Worm (Caenorhabditis elegans) whole organism, late embryonic: ENCODE results near the gene Y55F3AM.5.

ENCODE experiments used
- F13H6.1 ChIP-seq: sonication (generic microtip); optimal IDR thresholded peaks from 2 replicates; lab custom pipeline; 2016; ENCODE audit warnings: missing genetic modification characterization, missing compliant biosample characterization
- ama-1 ChIP-seq: fragments of 150-350 bp; optimal IDR thresholded peaks from 2 replicates; lab custom pipeline; 2014
- ceh-9 ChIP-seq: sonication (generic microtip); optimal IDR thresholded peaks from 2 replicates; lab custom pipeline; 2016; ENCODE audit warnings: mild to moderate bottlenecking, missing genetic modification characterization, inconsistent platforms, missing compliant biosample characterization
- elt-2 ChIP-seq: sonication (generic microtip); optimal IDR thresholded peaks from 2 replicates; lab custom pipeline; 2016; ENCODE audit warnings: missing genetic modification reagents, missing genetic modification characterization, missing compliant biosample characterization
- fax-1 ChIP-seq: sonication (generic microtip); optimal IDR thresholded peaks from 2 replicates; lab custom pipeline; 2016; ENCODE audit warnings: missing genotype, missing genetic modification characterization, missing compliant biosample characterization
- fkh-10 ChIP-seq: fragments of 150-350 bp; optimal IDR thresholded peaks from 2 replicates; lab custom pipeline; 2014; ENCODE audit warnings: missing biosample characterization, missing genetic modification reagents, missing genetic modification characterization
- hlh-30 ChIP-seq: sonication (generic microtip); optimal IDR thresholded peaks from 2 replicates; lab custom pipeline; 2017; ENCODE audit warnings: antibody characterized with exemption, missing genetic modification characterization, missing compliant biosample characterization; ENCODE audit not compliant: insufficient read depth
- lin-11 ChIP-seq: fragments of 200-800 bp; sonication (Bioruptor generic); optimal IDR thresholded peaks from 2 replicates; lab custom pipeline; 2018; ENCODE audit warnings: mild to moderate bottlenecking, missing genetic modification characterization, missing compliant biosample characterization
- odd-2 ChIP-seq: sonication (generic microtip); optimal IDR thresholded peaks from 2 replicates; lab custom pipeline; 2017; ENCODE audit warnings: antibody characterized with exemption, mild to moderate bottlenecking, missing genetic modification characterization, missing compliant biosample characterization
- pat-9 ChIP-seq: fragments of 200-800 bp; sonication (Bioruptor generic); optimal IDR thresholded peaks from 2 replicates; lab custom pipeline; 2018; ENCODE audit warnings: mild to moderate bottlenecking, missing genetic modification characterization, moderate library complexity, missing compliant biosample characterization
- rnt-1 ChIP-seq: sonication (generic microtip); optimal IDR thresholded peaks from 2 replicates; lab custom pipeline; 2016; ENCODE audit warnings: missing genetic modification characterization, missing compliant biosample characterization
- tbx-2 ChIP-seq: sonication (generic microtip); optimal IDR thresholded peaks from 2 replicates; lab custom pipeline; 2016; ENCODE audit warnings: missing genetic modification characterization, missing compliant biosample characterization
- unc-55 ChIP-seq: sonication (generic microtip); optimal IDR thresholded peaks from 2 replicates; lab custom pipeline; 2017; ENCODE audit warnings: missing biosample characterization, missing genetic modification reagents, missing genetic modification characterization

- no peak for TF ChIP-seq fax-1
- TF ChIP-seq ceh-9 (tag; lab: Kevin White, UChicago) = no peak
- TF ChIP-seq tbx-2 = no peak
- TF ChIP-seq fkh-10 (GFP tag; lab: Kevin White, UChicago) = no peak
- TF ChIP-seq lin-11 (tag; lab: Kevin White, UChicago) = no peak
- TF ChIP-seq odd-2 (tag; lab: Kevin White, UChicago) = no peak
- TF ChIP-seq hlh-30 (tag; lab: Kevin White, UChicago) = no peak
- no peak for TF ChIP-seq ama-1 (lab: Kevin White, UChicago)
- TF ChIP-seq rnt-1 = no peak
- TF ChIP-seq F13H6.1 (tag; lab: Kevin White, UChicago) = no peak
- TF ChIP-seq elt-2 (tag; lab: Kevin White, UChicago) = no peak
- no peak for TF ChIP-seq pat-9 (tag; lab: Kevin White, UChicago)
- no peak for TF ChIP-seq unc-55
Observed at ce11 chrIV:951569-951968, 47.4 kb upstream of the Y55F3AM.5 start.
